Worm (Caenorhabditis elegans) whole organism, young adult: ENCODE results near the gene fipr-12.

ENCODE experiments used
- B0261.1 ChIP-seq: sonication (generic microtip); optimal IDR thresholded peaks from 2 replicates; lab custom pipeline; 2016; ENCODE audit warnings: mild to moderate bottlenecking, missing genetic modification characterization, moderate library complexity, missing compliant biosample characterization
- F22D6.2 ChIP-seq: sonication (generic microtip); optimal IDR thresholded peaks from 2 replicates; lab custom pipeline; 2016; ENCODE audit warnings: mild to moderate bottlenecking, missing genetic modification characterization, missing compliant biosample characterization
- F23B12.7 ChIP-seq: sonication (generic microtip); optimal IDR thresholded peaks from 2 replicates; lab custom pipeline; 2017; ENCODE audit warnings: missing genetic modification characterization, mild to moderate bottlenecking, missing compliant biosample characterization, antibody characterized with exemption, moderate library complexity; ENCODE audit not compliant: insufficient read depth
- F49E8.2 ChIP-seq: sonication (generic microtip); optimal IDR thresholded peaks from 3 replicates; lab custom pipeline; 2017; ENCODE audit warnings: missing genetic modification characterization, mild to moderate bottlenecking, missing compliant biosample characterization, antibody characterized with exemption, moderate library complexity; ENCODE audit not compliant: insufficient read depth
- K12H6.12 ChIP-seq: fragments of 200-800 bp; sonication (Bioruptor generic); optimal IDR thresholded peaks from 2 replicates; lab custom pipeline; 2018; ENCODE audit warnings: mild to moderate bottlenecking, missing genetic modification characterization, missing compliant biosample characterization
- T07F8.4 ChIP-seq: sonication (generic microtip); optimal IDR thresholded peaks from 2 replicates; lab custom pipeline; 2016; ENCODE audit warnings: mild to moderate bottlenecking, missing genetic modification characterization, moderate library complexity, missing compliant biosample characterization
- Y79H2A.3 ChIP-seq: fragments of 200-800 bp; sonication (Bioruptor generic); conservative IDR thresholded peaks from 2 replicates; pipeline ENCODE4 v1.3.6; 2022; ENCODE audit warnings: missing genetic modification reagents, missing genetic modification characterization, missing compliant biosample characterization
- ZK185.1 ChIP-seq: sonication (generic microtip); optimal IDR thresholded peaks from 2 replicates; lab custom pipeline; 2016; ENCODE audit warnings: mild to moderate bottlenecking, missing genetic modification characterization, missing compliant biosample characterization; ENCODE audit not compliant: poor library complexity, severe bottlenecking
- aptf-3 ChIP-seq: fragments of 200-800 bp; sonication (Bioruptor generic); IDR thresholded peaks from 2 replicates; pipeline ENCODE4 v1.3.6; 2022; ENCODE audit warnings: missing genetic modification characterization, missing compliant biosample characterization
- atf-7 ChIP-seq: sonication (generic microtip); optimal IDR thresholded peaks from 2 replicates; lab custom pipeline; 2017; ENCODE audit warnings: mild to moderate bottlenecking, missing genetic modification characterization, missing compliant biosample characterization
- attf-3 ChIP-seq: fragments of 200-800 bp; sonication (Bioruptor generic); conservative IDR thresholded peaks from 2 replicates; pipeline ENCODE4 v1.3.6; 2022; ENCODE audit warnings: missing genetic modification reagents, missing genetic modification characterization, missing compliant biosample characterization
- bed-2 ChIP-seq: fragments of 200-800 bp; sonication (Bioruptor generic); IDR thresholded peaks from 2 replicates; pipeline ENCODE4 v1.3.6; 2022; ENCODE audit warnings: missing genetic modification reagents, missing genetic modification characterization, missing compliant biosample characterization
- ccch-3 ChIP-seq: fragments of 200-800 bp; sonication (Bioruptor generic); optimal IDR thresholded peaks from 2 replicates; lab custom pipeline; 2018; ENCODE audit warnings: mild to moderate bottlenecking, missing genetic modification characterization, missing compliant biosample characterization
- ceh-100 ChIP-seq: fragments of 200-800 bp; sonication (Bioruptor generic); IDR thresholded peaks from 2 replicates; pipeline ENCODE4 v1.3.6; 2022; ENCODE audit warnings: missing genetic modification reagents, missing genetic modification characterization, missing compliant biosample characterization
- ceh-40 ChIP-seq: fragments of 200-800 bp; sonication (Bioruptor generic); IDR thresholded peaks from 2 replicates; pipeline ENCODE4 v1.3.6; 2022; ENCODE audit warnings: missing genetic modification characterization, missing compliant biosample characterization
- ceh-58 ChIP-seq: fragments of 200-800 bp; sonication (Bioruptor generic); IDR thresholded peaks from 2 replicates; pipeline ENCODE4 v1.3.6; 2022; ENCODE audit warnings: missing genetic modification characterization, missing compliant biosample characterization
- ceh-79 ChIP-seq: sonication (generic microtip); optimal IDR thresholded peaks from 2 replicates; lab custom pipeline; 2017; ENCODE audit warnings: mild to moderate bottlenecking, missing genetic modification characterization, missing compliant biosample characterization
- chd-7 ChIP-seq: sonication (generic microtip); optimal IDR thresholded peaks from 2 replicates; lab custom pipeline; 2016; ENCODE audit warnings: mild to moderate bottlenecking, missing genetic modification characterization, moderate library complexity, missing compliant biosample characterization
- dpl-1 ChIP-seq: fragments of 150-350 bp; optimal IDR thresholded peaks from 2 replicates; lab custom pipeline; 2014; ENCODE audit warnings: missing biosample characterization, missing genetic modification reagents, missing genetic modification characterization
- egl-18 ChIP-seq: fragments of 200-800 bp; sonication (Bioruptor generic); IDR thresholded peaks from 2 replicates; pipeline ENCODE4 v1.3.6; 2022; ENCODE audit warnings: missing genetic modification reagents, missing genetic modification characterization, missing compliant biosample characterization
- egl-44 ChIP-seq: fragments of 200-800 bp; sonication (Bioruptor generic); IDR thresholded peaks from 2 replicates; pipeline ENCODE4 v1.3.6; 2022; ENCODE audit warnings: missing genetic modification reagents, missing genetic modification characterization, missing compliant biosample characterization
- ekl-4 ChIP-seq: fragments of 200-800 bp; sonication (Bioruptor generic); IDR thresholded peaks from 2 replicates; pipeline ENCODE4 v1.3.6; 2022; ENCODE audit warnings: missing genetic modification reagents, missing genetic modification characterization, missing compliant biosample characterization
- ets-4 ChIP-seq: fragments of 200-800 bp; sonication (Bioruptor generic); optimal IDR thresholded peaks from 2 replicates; lab custom pipeline; 2018; ENCODE audit warnings: mild to moderate bottlenecking, missing genetic modification characterization, missing compliant biosample characterization
- hlh-26 ChIP-seq: fragments of 200-800 bp; sonication (Bioruptor generic); conservative IDR thresholded peaks from 2 replicates; pipeline ENCODE4 v1.3.6; 2022; ENCODE audit warnings: missing genetic modification reagents, missing genetic modification characterization, missing compliant biosample characterization
- hmg-1.2 ChIP-seq: fragments of 200-800 bp; sonication (Bioruptor generic); IDR thresholded peaks from 2 replicates; pipeline ENCODE4 v1.3.6; 2022; ENCODE audit warnings: missing genetic modification reagents, missing genetic modification characterization, missing compliant biosample characterization
- hrde-1 ChIP-seq: sonication (generic microtip); optimal IDR thresholded peaks from 2 replicates; lab custom pipeline; 2016; ENCODE audit warnings: missing genetic modification characterization, mild to moderate bottlenecking, missing compliant biosample characterization, moderate library complexity, missing genotype, missing genetic modification reagents, borderline replicate concordance
- lag-1 ChIP-seq: fragments of 200-800 bp; sonication (Bioruptor generic); IDR thresholded peaks from 2 replicates; pipeline ENCODE4 v1.3.6; 2022; ENCODE audit warnings: missing genetic modification reagents, missing genetic modification characterization, missing compliant biosample characterization
- lin-54 ChIP-seq: fragments of 200-800 bp; sonication (Bioruptor generic); optimal IDR thresholded peaks from 2 replicates; lab custom pipeline; 2018; ENCODE audit warnings: mild to moderate bottlenecking, missing genetic modification characterization, missing compliant biosample characterization
- lsl-1 ChIP-seq: fragments of 200-800 bp; sonication (Bioruptor generic); optimal IDR thresholded peaks from 2 replicates; lab custom pipeline; 2018; ENCODE audit warnings: mild to moderate bottlenecking, missing genetic modification characterization, moderate library complexity, missing compliant biosample characterization
- madf-10 ChIP-seq: sonication (generic microtip); optimal IDR thresholded peaks from 2 replicates; lab custom pipeline; 2016; ENCODE audit warnings: mild to moderate bottlenecking, missing genetic modification characterization, missing compliant biosample characterization
- madf-8 ChIP-seq: fragments of 200-800 bp; sonication (Bioruptor generic); conservative IDR thresholded peaks from 2 replicates; pipeline ENCODE4 v1.3.6; 2022; ENCODE audit warnings: missing genetic modification reagents, missing genetic modification characterization, missing compliant biosample characterization
- mel-28 ChIP-seq: sonication (generic microtip); optimal IDR thresholded peaks from 2 replicates; lab custom pipeline; 2016; ENCODE audit warnings: borderline replicate concordance, mild to moderate bottlenecking, missing genetic modification characterization, missing compliant biosample characterization
- nfya-2 ChIP-seq: fragments of 200-800 bp; sonication (Bioruptor generic); IDR thresholded peaks from 2 replicates; pipeline ENCODE4 v1.3.6; 2022; ENCODE audit warnings: missing genetic modification reagents, missing genetic modification characterization, missing compliant biosample characterization
- nhr-80 ChIP-seq: sonication (generic microtip); optimal IDR thresholded peaks from 2 replicates; lab custom pipeline; 2016; ENCODE audit warnings: missing genetic modification characterization, missing compliant biosample characterization
- nhr-90 ChIP-seq: sonication (generic microtip); optimal IDR thresholded peaks from 2 replicates; lab custom pipeline; 2016; ENCODE audit warnings: missing genotype, mild to moderate bottlenecking, missing genetic modification characterization, missing compliant biosample characterization
- rec-8 ChIP-seq, 2 experiments: sonication (generic microtip); optimal IDR thresholded peaks; 2 replicates each; lab custom pipeline; 2016; ENCODE audit warnings: mild to moderate bottlenecking in 2 of 2, missing genetic modification characterization in 2 of 2, missing genetic modification reagents in 2 of 2, missing genotype in 2 of 2, missing biosample characterization in 1 of 2, missing compliant biosample characterization in 1 of 2, moderate library complexity in 1 of 2
- repo-1 ChIP-seq: sonication (generic microtip); optimal IDR thresholded peaks from 2 replicates; lab custom pipeline; 2017; ENCODE audit warnings: mild to moderate bottlenecking, missing genetic modification characterization, missing compliant biosample characterization
- snpc-4 ChIP-seq, 5 experiments: fragments of 150-350 bp in 1 of 5; sonication (generic microtip) in 4 of 5; optimal IDR thresholded peaks; 2 replicates each; lab custom pipeline; 2014 to 2018; ENCODE audit warnings: missing genetic modification characterization in 5 of 5, missing biosample characterization in 3 of 5, antibody characterized with exemption in 2 of 5, mild to moderate bottlenecking in 2 of 5, missing compliant biosample characterization in 2 of 5, missing genotype in 2 of 5, moderate library complexity in 2 of 5, missing genetic modification reagents in 1 of 5
- somi-1 ChIP-seq: fragments of 200-800 bp; sonication (Bioruptor generic); optimal IDR thresholded peaks from 2 replicates; lab custom pipeline; 2018; ENCODE audit warnings: mild to moderate bottlenecking, missing genetic modification characterization, missing compliant biosample characterization
- sptf-2 ChIP-seq: fragments of 200-800 bp; sonication (Bioruptor generic); optimal IDR thresholded peaks from 2 replicates; lab custom pipeline; 2018; ENCODE audit warnings: mild to moderate bottlenecking, missing genetic modification characterization, missing compliant biosample characterization
- xnd-1 ChIP-seq: sonication (generic microtip); optimal IDR thresholded peaks from 2 replicates; lab custom pipeline; 2016; ENCODE audit warnings: missing genotype, missing genetic modification reagents, missing genetic modification characterization, missing compliant biosample characterization
- zfh-2 ChIP-seq: fragments of 200-800 bp; sonication (Bioruptor generic); conservative IDR thresholded peaks from 2 replicates; pipeline ENCODE4 v1.3.6; 2022; ENCODE audit warnings: missing genetic modification reagents, missing genetic modification characterization, missing compliant biosample characterization
- zim-3 ChIP-seq: sonication (generic microtip); optimal IDR thresholded peaks from 2 replicates; lab custom pipeline; 2017; ENCODE audit warnings: mild to moderate bottlenecking, missing genetic modification characterization, moderate library complexity, missing compliant biosample characterization
- ztf-18 ChIP-seq: sonication (generic microtip); optimal IDR thresholded peaks from 2 replicates; lab custom pipeline; 2016; ENCODE audit warnings: missing genotype, mild to moderate bottlenecking, missing genetic modification characterization, missing compliant biosample characterization
- ztf-25 ChIP-seq: fragments of 200-800 bp; sonication (Bioruptor generic); IDR thresholded peaks from 2 replicates; pipeline ENCODE4 v1.3.6; 2022; ENCODE audit warnings: missing genetic modification reagents, missing genetic modification characterization, missing compliant biosample characterization
- ztf-26 ChIP-seq: sonication (generic microtip); optimal IDR thresholded peaks from 2 replicates; lab custom pipeline; 2017; ENCODE audit warnings: missing genetic modification characterization, missing compliant biosample characterization
- ztf-6 ChIP-seq: fragments of 200-800 bp; sonication (Bioruptor generic); IDR thresholded peaks from 2 replicates; pipeline ENCODE4 v1.3.6; 2022; ENCODE audit warnings: missing genetic modification reagents, missing genetic modification characterization, missing compliant biosample characterization

Gene fipr-12

ce11 chrV:9970119-9970518 lies 27.0 kb downstream of the fipr-12 start (continued):
- TF ChIP-seq hmg-1.2 (GFP tag; lab: Robert Waterston, UW) (peak; percentile 78), atf-7 (tag; lab: Kevin White, UChicago) (peak; percentile 80), hrde-1 (tag; lab: Kevin White, UChicago) (peak; percentile 86), ztf-25 (GFP tag; lab: Robert Waterston, UW) (peak; percentile 95), ztf-18 (tag; lab: Kevin White, UChicago) (peak; percentile 85), dpl-1 (GFP tag; lab: Kevin White, UChicago) (no peak), rec-8 (tag; optimal IDR thresholded peaks at IDR 0.05; lab: Kevin White, UChicago) (peak; percentile 88 to 96), lsl-1 (GFP tag; lab: Kevin White, UChicago) (peak; percentile 53), ccch-3 (GFP tag; lab: Kevin White, UChicago) (peak; percentile 49), hlh-26 (0 out of 2 replicates have a peak, but pooled peaks have one; percentile 27), egl-18 (GFP tag; lab: Robert Waterston, UW) (0 out of 2 replicates have a peak, but pooled peaks have one; percentile 60), nhr-80 (tag; lab: Kevin White, UChicago) (peak; percentile 56), nfya-2 (GFP tag; lab: Robert Waterston, UW) (no peak), F23B12.7 (peak; percentile 94), somi-1 (peak; percentile 85), aptf-3 (GFP tag; lab: Robert Waterston, UW) (0 out of 2 replicates have a peak, but pooled peaks have one; percentile 64), sptf-2 (GFP tag; lab: Kevin White, UChicago) (peak; percentile 97), F22D6.2 (tag; lab: Kevin White, UChicago) (peak; percentile 36), T07F8.4 (tag; lab: Kevin White, UChicago) (peak; percentile 94), xnd-1 (peak; percentile 16), repo-1 (tag; lab: Kevin White, UChicago) (peak; percentile 94), lin-54 (GFP tag; lab: Kevin White, UChicago) (peak; percentile 81), Y79H2A.3 (no peak), ceh-100 (peak; percentile 76), ceh-58 (GFP tag; lab: Robert Waterston, UW) (peak; percentile 95; the same call in 1 of the 2 replicates), nhr-90 (tag; lab: Kevin White, UChicago) (peak; percentile 97), madf-8 (GFP tag; lab: Robert Waterston, UW) (0 out of 2 replicates have a peak, but pooled peaks have one; percentile 16), ztf-6 (GFP tag; lab: Robert Waterston, UW) (peak; percentile 56; the same call in 1 of the 2 replicates), ets-4 (GFP tag; lab: Kevin White, UChicago) (peak; percentile 84), K12H6.12 (tag; lab: Kevin White, UChicago) (peak; percentile 80), ekl-4 (peak; percentile 82), lag-1 (GFP tag; lab: Robert Waterston, UW) (no peak), ztf-26 (tag; lab: Kevin White, UChicago) (peak; percentile 75), snpc-4 (GFP tag; optimal IDR thresholded peaks at IDR 0.05; lab: Kevin White, UChicago) (peak; percentile 87), snpc-4 (tag; optimal IDR thresholded peaks at IDR 0.05; lab: Kevin White, UChicago) (peak in 3 of 4 experiments; percentile 72 to 78 (median 74)), ZK185.1 (peak; percentile 94), ceh-40 (GFP tag; lab: Robert Waterston, UW) (peak; percentile 81; the same call in 1 of the 2 replicates), bed-2 (GFP tag; lab: Robert Waterston, UW) (no peak), egl-44 (GFP tag; lab: Robert Waterston, UW) (peak; percentile 92), ceh-79 (tag; lab: Kevin White, UChicago) (peak; percentile 94), madf-10 (peak; percentile 85), mel-28 (tag; lab: Kevin White, UChicago) (peak; percentile 45), B0261.1 (tag; lab: Kevin White, UChicago) (peak; percentile 96), F49E8.2 (tag; lab: Kevin White, UChicago) (peak; percentile 71), zim-3 (tag; lab: Kevin White, UChicago) (peak; percentile 94), attf-3 (GFP tag; lab: Robert Waterston, UW) (peak; percentile 43), zfh-2 (GFP tag; lab: Robert Waterston, UW) (peak; percentile 92), chd-7 (tag; lab: Kevin White, UChicago) (peak; percentile 95)
